Worm (Caenorhabditis elegans) whole organism, L3 larva: ENCODE results near the gene bnc-1.

ENCODE experiments used
- elt-1 ChIP-seq: fragments of 150-350 bp; optimal IDR thresholded peaks from 2 replicates; lab custom pipeline; 2014; ENCODE audit warnings: missing biosample characterization, missing genetic modification characterization
- elt-3 ChIP-seq, 3 experiments: fragments of 150-350 bp in 1 of 3; sonication (generic microtip) in 2 of 3; optimal IDR thresholded peaks; 2 replicates in 2 of 3; 4 replicates in 1 of 3; lab custom pipeline; 2014 to 2017; ENCODE audit warnings: missing biosample characterization in 3 of 3, missing genetic modification characterization in 3 of 3
- fos-1 ChIP-seq: fragments of 150-350 bp; optimal IDR thresholded peaks from 2 replicates; lab custom pipeline; 2014; ENCODE audit warnings: missing biosample characterization, missing genetic modification characterization
- nfya-1 ChIP-seq: sonication (generic microtip); optimal IDR thresholded peaks from 2 replicates; lab custom pipeline; 2017; ENCODE audit warnings: missing genetic modification characterization, mild to moderate bottlenecking, missing compliant biosample characterization, antibody characterized with exemption, moderate library complexity; ENCODE audit not compliant: insufficient read depth
- nhr-76 ChIP-seq: fragments of 150-350 bp; sonication (generic microtip); optimal IDR thresholded peaks from 5 replicates; lab custom pipeline; 2014; ENCODE audit warnings: missing biosample characterization, missing genetic modification characterization
- pha-4 ChIP-seq: fragments of 150-350 bp; optimal IDR thresholded peaks from 2 replicates; lab custom pipeline; 2014; ENCODE audit warnings: missing biosample characterization, missing genetic modification reagents, missing genetic modification characterization
- pqm-1 ChIP-seq: fragments of 150-350 bp; optimal IDR thresholded peaks from 2 replicates; lab custom pipeline; 2017; ENCODE audit warnings: missing biosample characterization, missing genetic modification characterization, inconsistent platforms
- tbx-2 ChIP-seq: sonication (generic microtip); optimal IDR thresholded peaks from 2 replicates; lab custom pipeline; 2016; ENCODE audit warnings: mild to moderate bottlenecking, missing genetic modification characterization, missing compliant biosample characterization
- ztf-11 ChIP-seq: fragments of 150-350 bp; optimal IDR thresholded peaks from 2 replicates; lab custom pipeline; 2014; ENCODE audit warnings: missing biosample characterization, missing genetic modification characterization
- ztf-4 ChIP-seq: fragments of 150-350 bp; optimal IDR thresholded peaks from 2 replicates; lab custom pipeline; 2014; ENCODE audit warnings: missing biosample characterization, missing genetic modification characterization

- TF ChIP-seq pha-4 (tag; lab: Kevin White, UChicago) = peak; percentile 75
- TF ChIP-seq tbx-2 (tag; lab: Kevin White, UChicago) = peak; percentile 95
- peak; percentile 42 for TF ChIP-seq ztf-11 (tag; lab: Kevin White, UChicago)
- TF ChIP-seq nfya-1 = peak; percentile 70
- TF ChIP-seq fos-1 = no peak
- peak; percentile 16 for TF ChIP-seq elt-1
- TF ChIP-seq pqm-1 = peak; percentile 19
- peak; percentile 79 for TF ChIP-seq nhr-76
- peak; percentile 71 for TF ChIP-seq ztf-4 (tag; lab: Kevin White, UChicago)
- peak in 2 of 3 experiments; percentile 28 to 77 for TF ChIP-seq elt-3 (tag; optimal IDR thresholded peaks at IDR 0.05; lab: Kevin White, UChicago)
Measured at ce11 chrV:12303453-12304077, 26.7 kb upstream of the bnc-1 start.
